Worm (Caenorhabditis elegans) whole organism, late embryonic: ENCODE measurements around the gene lact-3.

ENCODE experiments used
- ama-1 ChIP-seq: fragments of 150-350 bp; optimal IDR thresholded peaks from 2 replicates; lab custom pipeline; 2014
- dmd-4 ChIP-seq: sonication (generic microtip); optimal IDR thresholded peaks from 2 replicates; lab custom pipeline; 2016; ENCODE audit warnings: borderline replicate concordance, missing genetic modification characterization, missing compliant biosample characterization
- fkh-10 ChIP-seq: fragments of 150-350 bp; optimal IDR thresholded peaks from 2 replicates; lab custom pipeline; 2014; ENCODE audit warnings: missing biosample characterization, missing genetic modification reagents, missing genetic modification characterization
- hlh-6 ChIP-seq: sonication (generic microtip); optimal IDR thresholded peaks from 2 replicates; lab custom pipeline; 2016; ENCODE audit warnings: missing genotype, missing genetic modification characterization, missing compliant biosample characterization
- hlh-8 ChIP-seq: sonication (generic microtip); optimal IDR thresholded peaks from 2 replicates; lab custom pipeline; 2016; ENCODE audit warnings: missing genotype, missing genetic modification characterization, missing compliant biosample characterization
- pha-4 ChIP-seq: fragments of 150-350 bp; optimal IDR thresholded peaks from 2 replicates; lab custom pipeline; 2018; ENCODE audit warnings: missing biosample characterization, missing genetic modification reagents, missing genetic modification characterization

ce11 chrII:10706901-10707300 is 49.4 kb upstream of the lact-3 start, which contains the start of gene col-80:
- TF ChIP-seq fkh-10 (GFP tag; lab: Kevin White, UChicago) (no peak), hlh-6 (tag; lab: Kevin White, UChicago) (no peak), ama-1 (lab: Kevin White, UChicago) (no peak), hlh-8 (tag; lab: Kevin White, UChicago) (no peak), pha-4 (tag; lab: Kevin White, UChicago) (no peak), dmd-4 (tag; lab: Kevin White, UChicago) (no peak)
